Fruit fly (Drosophila melanogaster) whole organism, embryonic: ENCODE data around the gene Hexo2.
A peak's percentile ranks its signal among the peaks of the same experiment; 100 is the strongest.

Source experiments
- CG11093 ChIP-seq: fragments of 200-800 bp; sonication (Bioruptor generic); IDR thresholded peaks from 3 replicates; pipeline ENCODE4 v1.3.6; 2022; ENCODE audit warnings: missing biosample characterization, missing genetic modification characterization
- CG12071 ChIP-seq: fragments of 200-800 bp; sonication (Bioruptor generic); optimal IDR thresholded peaks from 3 replicates; lab custom pipeline; 2018; ENCODE audit warnings: missing biosample characterization, mild to moderate bottlenecking, missing genetic modification characterization
- CG12104 ChIP-seq: fragments of 200-800 bp; sonication (Bioruptor generic); optimal IDR thresholded peaks from 3 replicates; lab custom pipeline; 2016; ENCODE audit warnings: missing biosample characterization, missing genetic modification characterization
- CG12769 ChIP-seq: fragments of 200-800 bp; sonication (Bioruptor generic); optimal IDR thresholded peaks from 2 replicates; lab custom pipeline; 2019; ENCODE audit warnings: missing biosample characterization, mild to moderate bottlenecking, missing genetic modification characterization, moderate library complexity
- CG13775 ChIP-seq: fragments of 200-800 bp; sonication (Bioruptor generic); optimal IDR thresholded peaks from 3 replicates; lab custom pipeline; 2017; ENCODE audit warnings: missing biosample characterization, mild to moderate bottlenecking, missing genetic modification characterization
- CG13894 ChIP-seq: fragments of 200-800 bp; sonication (Bioruptor generic); optimal IDR thresholded peaks from 3 replicates; lab custom pipeline; 2018; ENCODE audit warnings: missing biosample characterization, mild to moderate bottlenecking, missing genetic modification characterization, moderate library complexity
- CG1529 ChIP-seq: fragments of 200-800 bp; sonication (Bioruptor generic); optimal IDR thresholded peaks from 3 replicates; lab custom pipeline; 2018; ENCODE audit warnings: missing biosample characterization, missing genetic modification characterization
- CG16813 ChIP-seq: fragments of 200-800 bp; sonication (Bioruptor generic); IDR thresholded peaks from 3 replicates; pipeline ENCODE4 v1.3.6; 2022; ENCODE audit warnings: missing biosample characterization, missing genetic modification characterization; ENCODE audit not compliant: partially characterized antibody
- CG18764 ChIP-seq: fragments of 200-800 bp; sonication (Bioruptor generic); optimal IDR thresholded peaks from 3 replicates; lab custom pipeline; 2016; ENCODE audit warnings: missing biosample characterization, missing genetic modification characterization
- CG2875 ChIP-seq: fragments of 200-800 bp; sonication (Bioruptor generic); optimal IDR thresholded peaks from 2 replicates; lab custom pipeline; 2017; ENCODE audit warnings: missing biosample characterization, mild to moderate bottlenecking, missing genetic modification characterization, missing genetic modification reagents
- CG3065 ChIP-seq: fragments of 200-800 bp; sonication (Bioruptor generic); optimal IDR thresholded peaks from 2 replicates; lab custom pipeline; 2016; ENCODE audit warnings: missing biosample characterization, missing genetic modification characterization
- CG34376 ChIP-seq: fragments of 200-800 bp; sonication (Bioruptor generic); optimal IDR thresholded peaks from 2 replicates; lab custom pipeline; 2018; ENCODE audit warnings: missing biosample characterization, mild to moderate bottlenecking, missing genetic modification characterization
- CG3995 ChIP-seq: fragments of 200-800 bp; sonication (Bioruptor generic); optimal IDR thresholded peaks from 3 replicates; lab custom pipeline; 2016; ENCODE audit warnings: missing biosample characterization, missing genetic modification characterization
- CG43689 ChIP-seq: fragments of 200-800 bp; sonication (Bioruptor generic); IDR thresholded peaks from 2 replicates; pipeline ENCODE4 v1.3.6; 2022; ENCODE audit warnings: missing biosample characterization, missing genetic modification characterization
- CG6813 ChIP-seq: fragments of 200-800 bp; sonication (Bioruptor generic); optimal IDR thresholded peaks from 2 replicates; lab custom pipeline; 2017; ENCODE audit warnings: missing biosample characterization, missing genetic modification characterization, mild to moderate bottlenecking, moderate library complexity, missing genetic modification reagents
- CG8281 ChIP-seq: fragments of 200-800 bp; sonication (Bioruptor generic); optimal IDR thresholded peaks from 2 replicates; lab custom pipeline; 2018; ENCODE audit warnings: missing biosample characterization, mild to moderate bottlenecking, missing genetic modification characterization, moderate library complexity
- CG8359 ChIP-seq: fragments of 200-800 bp; sonication (Bioruptor generic); optimal IDR thresholded peaks from 2 replicates; lab custom pipeline; 2017; ENCODE audit warnings: missing biosample characterization, mild to moderate bottlenecking, missing genetic modification characterization, borderline replicate concordance
- CG9876 ChIP-seq: fragments of 200-800 bp; sonication (Bioruptor generic); optimal IDR thresholded peaks from 2 replicates; lab custom pipeline; 2016; ENCODE audit warnings: missing biosample characterization, missing genetic modification characterization
- Chrac-16 ChIP-seq: fragments of 200-800 bp; sonication (Bioruptor generic); optimal IDR thresholded peaks from 3 replicates; lab custom pipeline; 2016; ENCODE audit warnings: missing biosample characterization, missing genetic modification characterization
- Dll ChIP-seq: fragments of 200-800 bp; sonication (Bioruptor generic); IDR thresholded peaks from 4 replicates; pipeline ENCODE4 v1.3.6; 2022; ENCODE audit warnings: missing biosample characterization, missing genetic modification characterization; ENCODE audit not compliant: partially characterized antibody
- Dp ChIP-seq: fragments of 200-800 bp; sonication (Bioruptor generic); optimal IDR thresholded peaks from 2 replicates; lab custom pipeline; 2018; ENCODE audit warnings: missing biosample characterization, mild to moderate bottlenecking, missing genetic modification characterization, moderate library complexity
- Ets65A ChIP-seq: fragments of 200-800 bp; sonication (Bioruptor generic); peaks from one replicate; lab custom pipeline; 2016; ENCODE audit warnings: missing biosample characterization, missing genetic modification characterization
- Gug ChIP-seq: fragments of 200-800 bp; sonication (Bioruptor generic); IDR thresholded peaks from 4 replicates; pipeline ENCODE4 v1.3.6; 2022; ENCODE audit warnings: missing biosample characterization, missing genetic modification characterization
- Hand ChIP-seq: fragments of 200-800 bp; sonication (Bioruptor generic); optimal IDR thresholded peaks from 2 replicates; lab custom pipeline; 2017; ENCODE audit warnings: mild to moderate bottlenecking, missing biosample characterization, missing genetic modification reagents, missing genetic modification characterization
- Kr ChIP-seq: fragments of 200-800 bp; sonication (Bioruptor generic); optimal IDR thresholded peaks from 2 replicates; lab custom pipeline; 2017; ENCODE audit warnings: missing biosample characterization, mild to moderate bottlenecking, missing genetic modification characterization
- MESR4 ChIP-seq: fragments of 200-800 bp; sonication (Bioruptor generic); optimal IDR thresholded peaks from 2 replicates; lab custom pipeline; 2018; ENCODE audit warnings: missing biosample characterization, mild to moderate bottlenecking, missing genetic modification characterization, moderate library complexity
- Six4 ChIP-seq: fragments of 200-800 bp; sonication (Bioruptor generic); optimal IDR thresholded peaks from 2 replicates; lab custom pipeline; 2016; ENCODE audit warnings: missing biosample characterization, missing genetic modification characterization
- Xbp1 ChIP-seq: fragments of 200-800 bp; sonication (Bioruptor generic); optimal IDR thresholded peaks from 3 replicates; lab custom pipeline; 2016; ENCODE audit warnings: missing biosample characterization, mild to moderate bottlenecking, missing genetic modification characterization
- ab ChIP-seq: fragments of 200-800 bp; sonication (Bioruptor generic); optimal IDR thresholded peaks from 2 replicates; lab custom pipeline; 2016; ENCODE audit warnings: missing biosample characterization, missing genetic modification characterization
- abd-A ChIP-seq: fragments of 200-800 bp; sonication (Bioruptor generic); optimal IDR thresholded peaks from 3 replicates; lab custom pipeline; 2019; ENCODE audit warnings: missing biosample characterization, mild to moderate bottlenecking, missing genetic modification characterization, moderate library complexity
- btn ChIP-seq: fragments of 200-800 bp; sonication (Bioruptor generic); optimal IDR thresholded peaks from 2 replicates; lab custom pipeline; 2016; ENCODE audit warnings: missing biosample characterization, missing genetic modification characterization
- cad ChIP-seq: fragments of >200 bp; optimal IDR thresholded peaks from 2 replicates; lab custom pipeline; 2017; ENCODE audit warnings: missing biosample characterization, missing genetic modification characterization
- cato ChIP-seq: fragments of 200-800 bp; sonication (Bioruptor generic); optimal IDR thresholded peaks from 2 replicates; lab custom pipeline; 2016; ENCODE audit warnings: missing biosample characterization, missing genetic modification characterization, borderline replicate concordance
- cg ChIP-seq: fragments of 200-800 bp; sonication (Bioruptor generic); optimal IDR thresholded peaks from 3 replicates; lab custom pipeline; 2019; ENCODE audit warnings: missing biosample characterization, mild to moderate bottlenecking, missing genetic modification characterization, moderate library complexity
- corto ChIP-seq: fragments of 200-800 bp; sonication (Bioruptor generic); optimal IDR thresholded peaks from 2 replicates; lab custom pipeline; 2016; ENCODE audit warnings: missing biosample characterization, mild to moderate bottlenecking, missing genetic modification characterization, moderate library complexity
- croc ChIP-seq: fragments of 200-800 bp; sonication (Bioruptor generic); conservative IDR thresholded peaks from 3 replicates; pipeline ENCODE4 v1.3.6; 2022; ENCODE audit warnings: missing biosample characterization, missing genetic modification characterization
- cwo ChIP-seq: fragments of 200-800 bp; sonication (Bioruptor generic); optimal IDR thresholded peaks from 3 replicates; lab custom pipeline; 2017; ENCODE audit warnings: missing biosample characterization, missing genetic modification characterization, mild to moderate bottlenecking, moderate library complexity, missing genetic modification reagents
- fru ChIP-seq: fragments of >200 bp; optimal IDR thresholded peaks from 2 replicates; lab custom pipeline; 2017
- grau ChIP-seq: fragments of 200-800 bp; optimal IDR thresholded peaks from 3 replicates; lab custom pipeline; 2019; ENCODE audit warnings: missing biosample characterization, mild to moderate bottlenecking, missing genetic modification characterization, moderate library complexity
- jumu ChIP-seq: fragments of 200-800 bp; sonication (Bioruptor generic); optimal IDR thresholded peaks from 3 replicates; lab custom pipeline; 2016; ENCODE audit warnings: missing biosample characterization, missing genetic modification characterization
- lmd ChIP-seq: fragments of 200-800 bp; sonication (Bioruptor generic); IDR thresholded peaks from 2 replicates; pipeline ENCODE4 v1.3.6; 2022; ENCODE audit warnings: missing biosample characterization, missing genetic modification characterization
- lola ChIP-seq, 3 experiments: fragments of >200 bp in 2 of 3; fragments of 200-800 bp in 1 of 3; sonication (Bioruptor generic) in 1 of 3; optimal IDR thresholded peaks; 2 replicates each; lab custom pipeline; 2017 to 2019; ENCODE audit warnings: missing biosample characterization in 3 of 3, missing genetic modification characterization in 3 of 3, mild to moderate bottlenecking in 1 of 3, moderate library complexity in 1 of 3
- luna ChIP-seq: fragments of 200-800 bp; sonication (Bioruptor generic); optimal IDR thresholded peaks from 2 replicates; lab custom pipeline; 2016; ENCODE audit warnings: missing biosample characterization, missing genetic modification characterization
- pum ChIP-seq: fragments of 200-800 bp; sonication (Bioruptor generic); optimal IDR thresholded peaks from 2 replicates; lab custom pipeline; 2016; ENCODE audit warnings: missing biosample characterization, missing genetic modification characterization
- run ChIP-seq: fragments of 200-800 bp; sonication (Bioruptor generic); optimal IDR thresholded peaks from 3 replicates; lab custom pipeline; 2018; ENCODE audit warnings: missing biosample characterization, mild to moderate bottlenecking, missing genetic modification characterization
- seq ChIP-seq: fragments of 200-800 bp; sonication (Bioruptor generic); IDR thresholded peaks from 2 replicates; pipeline ENCODE4 v1.3.6; 2022; ENCODE audit warnings: missing biosample characterization, missing genetic modification characterization
- slbo ChIP-seq: fragments of 200-800 bp; sonication (Bioruptor generic); IDR thresholded peaks from 2 replicates; pipeline ENCODE4 v1.3.6; 2022; ENCODE audit warnings: missing biosample characterization, missing genetic modification characterization
- tgo ChIP-seq: fragments of 200-800 bp; sonication (Bioruptor generic); IDR thresholded peaks from 3 replicates; pipeline ENCODE4 v1.3.6; 2022; ENCODE audit warnings: missing biosample characterization, missing genetic modification characterization
- vvl ChIP-seq: fragments of 200-800 bp; sonication (Bioruptor generic); IDR thresholded peaks from 2 replicates; pipeline ENCODE4 v1.3.6; 2022; ENCODE audit warnings: missing biosample characterization, missing genetic modification characterization
- wek ChIP-seq: fragments of 200-800 bp; sonication (Bioruptor generic); optimal IDR thresholded peaks from 3 replicates; lab custom pipeline; 2018; ENCODE audit warnings: missing biosample characterization, mild to moderate bottlenecking, missing genetic modification characterization, moderate library complexity

Hexo2 gene

DNA sequence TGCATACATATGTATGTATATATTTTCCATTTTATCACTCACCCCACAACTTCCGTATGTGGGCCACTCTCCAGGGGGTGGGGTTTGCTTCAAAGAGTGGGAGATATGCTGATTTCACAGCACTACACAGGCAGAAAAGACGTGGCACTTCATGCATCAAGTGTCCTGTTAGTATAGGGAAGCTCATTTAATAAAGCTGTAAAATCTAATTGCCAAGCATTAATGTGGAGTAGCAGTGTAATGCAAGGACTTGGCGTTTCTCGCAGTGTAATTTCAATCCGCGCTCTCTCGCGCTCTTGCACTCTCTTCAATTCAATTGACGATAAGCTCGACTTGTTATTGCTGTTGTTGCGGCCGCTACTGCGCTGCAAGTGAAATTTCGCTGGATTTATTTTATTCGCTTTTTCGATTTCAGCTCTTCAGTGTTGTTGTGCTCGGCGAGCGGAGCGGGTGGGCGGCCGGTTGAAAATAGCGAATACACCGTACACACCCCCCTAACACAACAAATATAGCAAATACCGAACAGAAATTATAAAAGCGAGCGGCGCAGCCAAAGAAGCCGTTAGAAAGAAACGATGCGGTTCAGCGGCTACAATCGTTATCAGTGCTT is at the start of gene Hexo2 (continued):
- no peak for TF ChIP-seq Kr (GFP tag; lab: Kevin White, UChicago)
- peak; percentile 88 for TF ChIP-seq cato (GFP tag; lab: Kevin White, UChicago)
- peak in 1 of 3 experiments; percentile 79 for TF ChIP-seq lola (GFP tag; optimal IDR thresholded peaks at IDR 0.05; lab: Kevin White, UChicago)
- TF ChIP-seq pum (GFP tag; lab: Kevin White, UChicago), result peak; percentile 95
- TF ChIP-seq CG34376, result peak; percentile 40
- TF ChIP-seq jumu (GFP tag; lab: Kevin White, UChicago), result peak; percentile 94
- TF ChIP-seq CG1529 (GFP tag; lab: Kevin White, UChicago), result peak; percentile 92
- peak; percentile 83 for TF ChIP-seq CG13775 (GFP tag; lab: Kevin White, UChicago)
- TF ChIP-seq croc (GFP tag; lab: Robert Waterston, UW), result peak; percentile 94
- TF ChIP-seq btn, result peak; percentile 95
- TF ChIP-seq CG43689 (GFP tag; lab: Robert Waterston, UW), result peak; percentile 88
- peak; percentile 99 for TF ChIP-seq Ets65A
- peak; percentile 78 for TF ChIP-seq luna (GFP tag; lab: Kevin White, UChicago)
- TF ChIP-seq Chrac-16 (GFP tag; lab: Kevin White, UChicago), result peak; percentile 91
- TF ChIP-seq grau (tag; lab: Kevin White, UChicago), result peak; percentile 87
- peak; percentile 91 for TF ChIP-seq slbo (GFP tag; lab: Robert Waterston, UW)
- TF ChIP-seq corto (GFP tag; lab: Kevin White, UChicago), result peak; percentile 68
- TF ChIP-seq Dp (GFP tag; lab: Kevin White, UChicago), result no peak
- TF ChIP-seq run (tag; lab: Kevin White, UChicago), result peak; percentile 80
- peak; percentile 82 for TF ChIP-seq CG8359 (GFP tag; lab: Kevin White, UChicago)
- no peak for TF ChIP-seq Dll (GFP tag; lab: Robert Waterston, UW)
- TF ChIP-seq CG8281 (tag; lab: Kevin White, UChicago), result peak; percentile 81
- peak; percentile 88 for TF ChIP-seq ab (GFP tag; lab: Kevin White, UChicago)
- no peak for TF ChIP-seq CG16813 (GFP tag; lab: Robert Waterston, UW)
- TF ChIP-seq fru (lab: Kevin White, UChicago), result no peak
- TF ChIP-seq Gug, result peak; percentile 97
- TF ChIP-seq CG12769 (tag; lab: Kevin White, UChicago), result peak; percentile 94
- no peak for TF ChIP-seq CG13894
- peak; percentile 95 for TF ChIP-seq CG2875
- TF ChIP-seq CG12071, result peak; percentile 94
- no peak for TF ChIP-seq cg
- TF ChIP-seq Hand (GFP tag; lab: Kevin White, UChicago), result peak; percentile 35
- peak; percentile 99 for TF ChIP-seq vvl (GFP tag; lab: Robert Waterston, UW)
- peak; percentile 34 for TF ChIP-seq CG3995 (GFP tag; lab: Kevin White, UChicago)
- peak; percentile 84 for TF ChIP-seq CG12104
- peak; percentile 71 for TF ChIP-seq cwo (GFP tag; lab: Kevin White, UChicago)
- TF ChIP-seq MESR4 (GFP tag; lab: Kevin White, UChicago), result peak; percentile 32
- TF ChIP-seq wek (GFP tag; lab: Kevin White, UChicago), result peak; percentile 84
- peak; percentile 94 for TF ChIP-seq lmd (GFP tag; lab: Robert Waterston, UW)
- TF ChIP-seq CG3065 (GFP tag; lab: Kevin White, UChicago), result peak; percentile 81
- peak; percentile 93 for TF ChIP-seq Six4 (GFP tag; lab: Kevin White, UChicago)
- no peak for TF ChIP-seq cad (GFP tag; lab: Kevin White, UChicago)
- TF ChIP-seq CG18764, result peak; percentile 88
- peak; percentile 88 for TF ChIP-seq CG9876 (GFP tag; lab: Kevin White, UChicago)
- peak; percentile 95 for TF ChIP-seq tgo (GFP tag; lab: Robert Waterston, UW)
- no peak for TF ChIP-seq abd-A (tag; lab: Kevin White, UChicago)
- peak; percentile 88 for TF ChIP-seq CG6813 (GFP tag; lab: Kevin White, UChicago)
- TF ChIP-seq seq, result peak; percentile 92
- peak; percentile 96 for TF ChIP-seq Xbp1 (GFP tag; lab: Kevin White, UChicago)
- TF ChIP-seq CG11093 (GFP tag; lab: Robert Waterston, UW), result peak; percentile 94
